Worm (Caenorhabditis elegans) whole organism, L2 larva: ENCODE data around the gene F54B3.1.
A peak's percentile ranks its signal among the peaks of the same experiment; 100 is the strongest.

Source experiments
- C34F6.9 ChIP-seq: fragments of 150-350 bp; optimal IDR thresholded peaks from 2 replicates; lab custom pipeline; 2014; ENCODE audit warnings: missing biosample characterization, missing genetic modification characterization
- F13H6.1 ChIP-seq: sonication (generic microtip); optimal IDR thresholded peaks from 2 replicates; lab custom pipeline; 2016; ENCODE audit warnings: missing genetic modification characterization, missing compliant biosample characterization
- R02D3.7 ChIP-seq: fragments of 150-350 bp; optimal IDR thresholded peaks from 2 replicates; lab custom pipeline; 2014; ENCODE audit warnings: missing biosample characterization, missing genetic modification characterization
- ZK546.5 ChIP-seq: sonication (generic microtip); optimal IDR thresholded peaks from 2 replicates; lab custom pipeline; 2017; ENCODE audit warnings: missing biosample characterization, missing genetic modification characterization
- alr-1 ChIP-seq: fragments of 150-350 bp; optimal IDR thresholded peaks from 2 replicates; lab custom pipeline; 2014; ENCODE audit warnings: missing biosample characterization, missing genetic modification characterization
- ama-1 ChIP-seq: fragments of 150-350 bp; optimal IDR thresholded peaks from 2 replicates; lab custom pipeline; 2018; ENCODE audit warnings: inconsistent platforms
- blmp-1 ChIP-seq: sonication (generic microtip); optimal IDR thresholded peaks from 2 replicates; lab custom pipeline; 2017; ENCODE audit warnings: missing genetic modification characterization, mild to moderate bottlenecking, missing compliant biosample characterization, antibody characterized with exemption, moderate library complexity; ENCODE audit not compliant: insufficient read depth
- ceh-16 ChIP-seq: fragments of 150-350 bp; optimal IDR thresholded peaks from 2 replicates; lab custom pipeline; 2014; ENCODE audit warnings: missing biosample characterization, missing genetic modification characterization
- ceh-82 ChIP-seq: fragments of 150-350 bp; optimal IDR thresholded peaks from 2 replicates; lab custom pipeline; 2014; ENCODE audit warnings: missing biosample characterization, missing genetic modification characterization
- crh-2 ChIP-seq: sonication (generic microtip); optimal IDR thresholded peaks from 2 replicates; lab custom pipeline; 2017; ENCODE audit warnings: missing biosample characterization, missing genetic modification characterization
- egl-27 ChIP-seq: sonication (generic microtip); optimal IDR thresholded peaks from 3 replicates; lab custom pipeline; 2017; ENCODE audit warnings: missing biosample characterization, missing genetic modification reagents, missing genetic modification characterization
- elt-1 ChIP-seq: fragments of 150-350 bp; optimal IDR thresholded peaks from 2 replicates; lab custom pipeline; 2014; ENCODE audit warnings: missing biosample characterization, missing genetic modification characterization
- elt-3 ChIP-seq: sonication (generic microtip); optimal IDR thresholded peaks from 2 replicates; lab custom pipeline; 2017; ENCODE audit warnings: missing biosample characterization, missing genetic modification characterization
- fos-1 ChIP-seq: fragments of 150-350 bp; optimal IDR thresholded peaks from 2 replicates; lab custom pipeline; 2014; ENCODE audit warnings: missing biosample characterization, missing genetic modification characterization
- gmeb-1 ChIP-seq: fragments of 150-350 bp; optimal IDR thresholded peaks from 2 replicates; lab custom pipeline; 2014; ENCODE audit warnings: missing biosample characterization, missing genetic modification characterization
- lin-11 ChIP-seq: fragments of 150-350 bp; sonication (generic microtip); optimal IDR thresholded peaks from 2 replicates; lab custom pipeline; 2014; ENCODE audit warnings: missing biosample characterization, missing genetic modification characterization, inconsistent platforms, mixed read lengths
- lin-39 ChIP-seq: fragments of 150-350 bp; optimal IDR thresholded peaks from 2 replicates; lab custom pipeline; 2014; ENCODE audit warnings: missing biosample characterization, missing genetic modification reagents, missing genetic modification characterization
- lsy-2 ChIP-seq, 2 experiments: fragments of 150-350 bp in 1 of 2; sonication (generic microtip) in 1 of 2; optimal IDR thresholded peaks; 2 replicates each; lab custom pipeline; 2014 to 2017; ENCODE audit warnings: missing biosample characterization in 2 of 2, missing genetic modification characterization in 2 of 2
- mab-5 ChIP-seq: fragments of 150-350 bp; optimal IDR thresholded peaks from 2 replicates; lab custom pipeline; 2014; ENCODE audit warnings: missing biosample characterization, missing genetic modification characterization
- mbf-1 ChIP-seq: sonication (generic microtip); optimal IDR thresholded peaks from 2 replicates; lab custom pipeline; 2017; ENCODE audit warnings: missing biosample characterization, missing genetic modification characterization
- nhr-10 ChIP-seq: sonication (generic microtip); optimal IDR thresholded peaks from 2 replicates; lab custom pipeline; 2017; ENCODE audit warnings: missing biosample characterization, missing genetic modification characterization
- nhr-11 ChIP-seq: fragments of 150-350 bp; optimal IDR thresholded peaks from 2 replicates; lab custom pipeline; 2014; ENCODE audit warnings: missing biosample characterization, missing genetic modification characterization
- nhr-12 ChIP-seq: fragments of 150-350 bp; optimal IDR thresholded peaks from 2 replicates; lab custom pipeline; 2014; ENCODE audit warnings: missing biosample characterization, missing genetic modification characterization
- nhr-129 ChIP-seq: fragments of 150-350 bp; optimal IDR thresholded peaks from 2 replicates; lab custom pipeline; 2014; ENCODE audit warnings: missing biosample characterization, missing genetic modification characterization
- nhr-21 ChIP-seq: fragments of 150-350 bp; optimal IDR thresholded peaks from 2 replicates; lab custom pipeline; 2014; ENCODE audit warnings: missing biosample characterization, missing genetic modification characterization
- nhr-237 ChIP-seq: fragments of 150-350 bp; optimal IDR thresholded peaks from 2 replicates; lab custom pipeline; 2014; ENCODE audit warnings: missing biosample characterization, missing genetic modification characterization
- nhr-25 ChIP-seq: fragments of 150-350 bp; sonication (generic microtip); optimal IDR thresholded peaks from 3 replicates; lab custom pipeline; 2014; ENCODE audit warnings: missing biosample characterization, missing genetic modification characterization
- nhr-6 ChIP-seq: fragments of 150-350 bp; optimal IDR thresholded peaks from 2 replicates; lab custom pipeline; 2014; ENCODE audit warnings: missing biosample characterization, missing genetic modification characterization
- nhr-77 ChIP-seq: fragments of 150-350 bp; optimal IDR thresholded peaks from 2 replicates; lab custom pipeline; 2014; ENCODE audit warnings: missing biosample characterization, missing genetic modification characterization
- peb-1 ChIP-seq: fragments of 150-350 bp; optimal IDR thresholded peaks from 2 replicates; lab custom pipeline; 2014; ENCODE audit warnings: missing biosample characterization, missing genetic modification characterization
- sma-3 ChIP-seq: sonication (generic microtip); optimal IDR thresholded peaks from 2 replicates; lab custom pipeline; 2016; ENCODE audit warnings: missing genetic modification reagents, missing genetic modification characterization, missing compliant biosample characterization
- sma-9 ChIP-seq, 2 experiments: fragments of 150-350 bp in 1 of 2; sonication (generic microtip) in 1 of 2; optimal IDR thresholded peaks; 2 replicates each; lab custom pipeline; 2014 to 2016; ENCODE audit warnings: missing genetic modification characterization in 2 of 2, mild to moderate bottlenecking in 1 of 2, missing biosample characterization in 1 of 2, missing compliant biosample characterization in 1 of 2, missing genetic modification reagents in 1 of 2, moderate library complexity in 1 of 2
- snpc-4 ChIP-seq: fragments of 150-350 bp; optimal IDR thresholded peaks from 2 replicates; lab custom pipeline; 2014; ENCODE audit warnings: missing biosample characterization, missing genetic modification characterization
- unc-39 ChIP-seq: fragments of 150-350 bp; optimal IDR thresholded peaks from 2 replicates; lab custom pipeline; 2014; ENCODE audit warnings: missing biosample characterization, missing genetic modification characterization
- unc-55 ChIP-seq: fragments of 150-350 bp; sonication (generic microtip); optimal IDR thresholded peaks from 3 replicates; lab custom pipeline; 2014; ENCODE audit warnings: missing biosample characterization, missing genetic modification reagents, missing genetic modification characterization
- unc-62 ChIP-seq: fragments of 150-350 bp; optimal IDR thresholded peaks from 2 replicates; lab custom pipeline; 2014; ENCODE audit warnings: missing biosample characterization, missing genetic modification reagents, missing genetic modification characterization
- ztf-11 ChIP-seq: sonication (generic microtip); optimal IDR thresholded peaks from 2 replicates; lab custom pipeline; 2017; ENCODE audit warnings: missing biosample characterization, missing genetic modification characterization

Gene F54B3.1

DNA sequence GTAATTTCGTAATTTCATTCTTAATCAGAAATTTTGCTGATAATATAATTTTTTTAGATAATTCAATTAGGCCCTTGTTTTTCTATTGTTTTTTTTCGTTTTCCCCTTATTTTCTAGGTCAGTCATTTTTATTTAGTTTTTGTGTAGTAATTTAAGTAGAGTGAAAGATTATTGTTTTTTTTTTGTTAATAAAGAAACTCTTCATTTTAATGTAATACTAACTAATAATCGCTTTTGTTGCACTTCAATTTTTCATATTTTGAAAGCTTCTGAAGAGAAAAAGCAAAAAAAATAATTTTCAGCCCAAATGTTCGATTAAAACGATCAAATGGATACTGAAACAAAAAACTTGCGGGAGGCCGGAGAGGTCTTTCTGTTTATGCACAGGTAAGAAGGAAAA, at the start of gene F54B3.1:
F54B3.1 (plus strand) TSS at position 301 of the 400 bp plus-strand sequence.
- TF ChIP-seq ZK546.5 (tag; lab: Kevin White, UChicago) (no peak), nhr-10 (tag; lab: Kevin White, UChicago) (no peak), snpc-4 (tag; lab: Kevin White, UChicago) (no peak), unc-62 (GFP tag; lab: Kevin White, UChicago) (no peak), fos-1 (tag; lab: Kevin White, UChicago) (no peak), lin-11 (tag; lab: Kevin White, UChicago) (no peak), nhr-25 (tag; lab: Kevin White, UChicago) (no peak)

DNA sequence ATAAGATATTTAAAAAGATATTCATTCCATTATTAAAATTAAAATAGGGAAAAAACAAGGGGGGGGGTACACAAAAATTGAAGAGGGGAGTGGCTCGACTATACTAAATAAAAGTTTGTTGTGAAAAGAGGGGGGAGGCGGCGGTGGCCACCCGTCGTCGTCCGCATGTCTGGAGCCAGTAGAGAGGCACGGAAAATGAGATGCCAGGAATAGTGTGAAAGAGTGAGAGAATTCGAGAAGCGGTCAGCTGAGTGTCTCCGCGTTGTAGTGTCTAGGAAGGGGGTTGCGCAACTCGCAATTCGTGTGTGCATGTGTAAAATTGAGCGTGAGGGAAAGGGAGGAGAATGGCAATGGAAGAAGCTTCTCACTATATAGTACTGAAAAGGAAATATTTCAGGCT, 48.8 kb upstream of the F54B3.1 start:
- TF ChIP-seq peb-1 (tag; lab: Kevin White, UChicago) (no peak), elt-3 (tag; lab: Kevin White, UChicago) (no peak), ZK546.5 (tag; lab: Kevin White, UChicago) (no peak), lin-11 (tag; lab: Kevin White, UChicago) (peak; percentile 15), sma-3 (GFP tag; lab: Kevin White, UChicago) (no peak), nhr-10 (tag; lab: Kevin White, UChicago) (no peak), gmeb-1 (no peak), lsy-2 (tag; optimal IDR thresholded peaks at IDR 0.05; lab: Kevin White, UChicago) (peak in 1 of 2 experiments; percentile 32), R02D3.7 (no peak), C34F6.9 (peak; percentile 36), blmp-1 (tag; lab: Kevin White, UChicago) (no peak), nhr-129 (tag; lab: Kevin White, UChicago) (peak; percentile 18), nhr-6 (no peak), nhr-12 (tag; lab: Kevin White, UChicago) (no peak), ceh-16 (no peak), nhr-21 (tag; lab: Kevin White, UChicago) (no peak), unc-55 (GFP tag; lab: Kevin White, UChicago) (peak; percentile 68), alr-1 (no peak), nhr-77 (no peak), nhr-237 (tag; lab: Kevin White, UChicago) (no peak), crh-2 (tag; lab: Kevin White, UChicago) (no peak), mbf-1 (tag; lab: Kevin White, UChicago) (no peak), ceh-82 (tag; lab: Kevin White, UChicago) (no peak), F13H6.1 (peak; percentile 10), fos-1 (tag; lab: Kevin White, UChicago) (no peak), ama-1 (lab: Kevin White, UChicago) (no peak), ztf-11 (tag; lab: Kevin White, UChicago) (no peak), nhr-11 (tag; lab: Kevin White, UChicago) (no peak), elt-1 (no peak), unc-39 (tag; lab: Kevin White, UChicago) (no peak), snpc-4 (tag; lab: Kevin White, UChicago) (no peak), lin-39 (no peak), unc-62 (GFP tag; lab: Kevin White, UChicago) (no peak), egl-27 (tag; lab: Kevin White, UChicago) (no peak)

DNA sequence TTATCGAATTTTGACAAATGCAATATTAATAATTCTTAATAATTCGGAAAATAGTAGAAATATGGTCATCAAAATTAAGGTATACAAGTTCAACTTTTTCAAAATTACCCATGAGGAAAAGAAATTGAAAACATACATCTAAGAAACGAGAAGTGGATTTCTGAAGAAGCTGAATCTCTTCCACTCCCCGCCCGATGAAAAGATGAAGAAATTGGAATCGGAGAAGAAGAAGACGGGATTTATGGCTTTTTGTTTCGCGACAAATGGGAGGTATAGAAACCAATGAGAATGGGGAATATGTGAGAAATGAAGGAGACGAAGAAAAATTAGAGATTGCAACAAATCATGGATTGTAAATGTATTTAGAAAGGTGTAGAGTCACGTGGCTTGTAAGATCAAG, 48.0 kb upstream of the F54B3.1 start:
- TF ChIP-seq R02D3.7 (no peak), nhr-12 (tag; lab: Kevin White, UChicago) (no peak), mab-5 (peak; percentile 5)

DNA sequence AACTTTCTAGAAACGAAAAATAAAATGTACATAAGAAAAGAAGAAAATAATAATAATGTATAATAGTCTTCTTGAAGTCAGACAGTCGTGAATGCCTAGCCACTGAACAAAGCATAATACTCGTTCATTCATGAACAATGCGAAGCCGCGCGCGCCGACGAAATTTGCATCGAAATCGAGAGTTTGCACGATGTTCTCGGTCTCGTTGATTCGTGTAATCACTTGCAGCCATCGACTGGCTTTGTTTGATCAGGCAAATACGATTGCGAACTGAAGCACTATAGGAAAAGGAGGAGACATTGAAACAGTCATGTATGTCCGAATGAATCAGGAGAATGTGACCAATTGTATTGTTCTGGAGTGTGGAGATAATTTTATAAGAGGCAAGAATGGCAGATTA, 47.3 kb upstream of the F54B3.1 start:
- TF ChIP-seq blmp-1 (tag; lab: Kevin White, UChicago) (peak; percentile 50), lsy-2 (tag; optimal IDR thresholded peaks at IDR 0.05; lab: Kevin White, UChicago) (no peak), nhr-6 (no peak), sma-9 (GFP tag; optimal IDR thresholded peaks at IDR 0.05; lab: Kevin White, UChicago) (no peak), sma-9 (tag; optimal IDR thresholded peaks at IDR 0.05; lab: Kevin White, UChicago) (no peak)
